Fruit fly (Drosophila melanogaster) whole organism, pupa: ENCODE data around the gene Noc1.

Experiments used
- CG10348 ChIP-seq: fragments of 200-800 bp; sonication (Bioruptor generic); IDR thresholded peaks from 2 replicates; pipeline ENCODE4 v1.3.6; 2022; ENCODE audit warnings: missing biosample characterization, missing genetic modification characterization
- CG14655 ChIP-seq: fragments of 200-800 bp; sonication (Bioruptor generic); optimal IDR thresholded peaks from 3 replicates; lab custom pipeline; 2017; ENCODE audit warnings: mild to moderate bottlenecking, missing biosample characterization, missing genetic modification reagents, missing genetic modification characterization
- CG15710 ChIP-seq: fragments of 200-800 bp; sonication (Bioruptor generic); optimal IDR thresholded peaks from 2 replicates; lab custom pipeline; 2018; ENCODE audit warnings: missing biosample characterization, mild to moderate bottlenecking, missing genetic modification characterization, moderate library complexity
- CG17806 ChIP-seq: fragments of 200-800 bp; sonication (Bioruptor generic); optimal IDR thresholded peaks from 2 replicates; lab custom pipeline; 2018; ENCODE audit warnings: missing biosample characterization, mild to moderate bottlenecking, missing genetic modification characterization, moderate library complexity
- CG34367 ChIP-seq: fragments of 200-800 bp; sonication (Bioruptor generic); optimal IDR thresholded peaks from 2 replicates; lab custom pipeline; 2018; ENCODE audit warnings: missing biosample characterization, mild to moderate bottlenecking, missing genetic modification characterization
- CG4496 ChIP-seq: fragments of 200-800 bp; sonication (Bioruptor generic); IDR thresholded peaks from 3 replicates; pipeline ENCODE4 v1.3.6; 2022; ENCODE audit warnings: missing biosample characterization, missing genetic modification characterization
- CG8301 ChIP-seq: fragments of 200-800 bp; sonication (Bioruptor generic); optimal IDR thresholded peaks from 2 replicates; lab custom pipeline; 2018; ENCODE audit warnings: missing biosample characterization, mild to moderate bottlenecking, missing genetic modification characterization
- D1 ChIP-seq: fragments of 200-800 bp; sonication (Bioruptor generic); optimal IDR thresholded peaks from 2 replicates; lab custom pipeline; 2018; ENCODE audit warnings: missing biosample characterization, mild to moderate bottlenecking, missing genetic modification characterization, moderate library complexity
- EcR ChIP-seq: fragments of 200-800 bp; sonication (Bioruptor generic); optimal IDR thresholded peaks from 3 replicates; lab custom pipeline; 2019; ENCODE audit warnings: missing biosample characterization, missing genetic modification characterization, mild to moderate bottlenecking, moderate library complexity, missing genetic modification reagents
- Pif1A ChIP-seq: fragments of 200-800 bp; sonication (Bioruptor generic); optimal IDR thresholded peaks from 3 replicates; lab custom pipeline; 2016; ENCODE audit warnings: missing biosample characterization, missing genetic modification characterization
- Pif1B ChIP-seq: fragments of 200-800 bp; sonication (Bioruptor generic); optimal IDR thresholded peaks from 3 replicates; lab custom pipeline; 2016; ENCODE audit warnings: missing biosample characterization, missing genetic modification characterization
- fd96Ca ChIP-seq: fragments of 200-800 bp; sonication (Bioruptor generic); IDR thresholded peaks from 3 replicates; pipeline ENCODE4 v1.3.6; 2022; ENCODE audit warnings: missing biosample characterization, missing genetic modification characterization
- rn ChIP-seq: fragments of 200-800 bp; sonication (Bioruptor generic); IDR thresholded peaks from 2 replicates; pipeline ENCODE4 v1.3.6; 2022; ENCODE audit warnings: missing biosample characterization, missing genetic modification characterization

DNA sequence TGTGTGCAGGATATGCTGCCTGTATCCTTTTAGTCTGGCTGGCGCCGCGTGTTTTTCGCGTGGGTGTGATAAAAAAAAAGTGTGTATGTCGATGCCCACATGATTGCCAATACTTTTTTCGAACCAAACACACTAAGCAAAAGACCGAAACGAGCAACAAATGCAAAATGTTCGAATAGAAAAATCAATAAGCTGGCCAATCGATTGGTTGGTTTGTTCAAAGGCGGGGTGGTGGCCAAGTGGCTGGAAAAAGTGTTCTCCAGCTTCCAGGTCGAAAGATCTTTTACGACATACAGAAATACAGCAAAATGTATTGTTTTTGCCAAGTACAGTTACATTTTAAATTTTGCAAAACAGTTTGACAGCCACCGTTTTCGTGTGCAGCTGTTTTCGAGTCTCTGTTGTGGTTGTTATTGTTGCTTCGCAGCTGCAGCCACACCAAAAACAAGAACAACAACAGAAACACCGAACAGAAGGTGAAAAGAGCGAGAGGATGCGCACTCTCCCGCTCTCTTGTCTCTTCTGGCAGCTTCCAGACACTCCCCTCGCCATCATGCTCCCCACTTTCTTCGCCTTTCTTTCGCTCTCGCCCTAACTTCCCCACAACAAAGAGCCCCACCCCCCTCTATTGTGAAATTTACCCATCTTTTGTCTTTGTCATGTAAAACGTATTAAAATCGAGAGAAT lies 49.2 kb downstream of the Noc1 start:
- TF ChIP-seq CG14655 (GFP tag; lab: Kevin White, UChicago) (no peak), EcR (no peak), D1 (no peak), rn (no peak), fd96Ca (GFP tag; lab: Robert Waterston, UW) (no peak; the same call in 2 of the 3 replicates), Pif1A (GFP tag; lab: Kevin White, UChicago) (no peak), CG34367 (tag; lab: Kevin White, UChicago) (no peak), Pif1B (no peak), CG10348 (no peak), CG8301 (no peak), CG4496 (GFP tag; lab: Robert Waterston, UW) (0 out of 3 replicates have a peak, but pooled peaks have one; percentile 11), CG17806 (no peak), CG15710 (tag; lab: Kevin White, UChicago) (no peak)
